Worm (Caenorhabditis elegans) whole organism, L4 larva: ENCODE results near the gene clec-121.

ENCODE experiments used
- Y48G9A.11 ChIP-seq: fragments of 200-800 bp; sonication (Bioruptor generic); IDR thresholded peaks from 2 replicates; pipeline ENCODE4 v1.3.6; 2022; ENCODE audit warnings: missing genetic modification reagents, missing genetic modification characterization, missing compliant biosample characterization
- ZK546.5 ChIP-seq, 2 experiments: sonication (generic microtip); optimal IDR thresholded peaks; 2 replicates each; lab custom pipeline; 2017; ENCODE audit warnings: missing biosample characterization in 2 of 2, missing genetic modification characterization in 2 of 2
- dpl-1 ChIP-seq: fragments of 150-350 bp; optimal IDR thresholded peaks from 2 replicates; lab custom pipeline; 2014; ENCODE audit warnings: missing biosample characterization, missing genetic modification reagents, missing genetic modification characterization
- hlh-11 ChIP-seq: fragments of 200-800 bp; sonication (Bioruptor generic); optimal IDR thresholded peaks from 2 replicates; lab custom pipeline; 2018; ENCODE audit warnings: mild to moderate bottlenecking, missing genetic modification characterization, missing compliant biosample characterization
- jun-1 ChIP-seq: fragments of 150-350 bp; optimal IDR thresholded peaks from 2 replicates; lab custom pipeline; 2014; ENCODE audit warnings: missing biosample characterization, missing genetic modification reagents, missing genetic modification characterization
- mxl-2 ChIP-seq: fragments of 200-800 bp; sonication (Bioruptor generic); conservative IDR thresholded peaks from 2 replicates; pipeline ENCODE4 v1.3.6; 2022; ENCODE audit warnings: missing genetic modification reagents, missing genetic modification characterization, missing compliant biosample characterization
- nhr-76 ChIP-seq: fragments of 150-350 bp; optimal IDR thresholded peaks from 2 replicates; lab custom pipeline; 2014; ENCODE audit warnings: missing biosample characterization, missing genetic modification characterization
- snpc-4 ChIP-seq: fragments of 150-350 bp; optimal IDR thresholded peaks from 2 replicates; lab custom pipeline; 2014; ENCODE audit warnings: missing biosample characterization, missing genetic modification characterization
- spr-3 ChIP-seq: fragments of 200-800 bp; sonication (Bioruptor generic); optimal IDR thresholded peaks from 2 replicates; lab custom pipeline; 2018; ENCODE audit warnings: mild to moderate bottlenecking, missing genetic modification characterization, missing compliant biosample characterization
- unc-130 ChIP-seq: sonication (generic microtip); optimal IDR thresholded peaks from 2 replicates; lab custom pipeline; 2016; ENCODE audit warnings: missing genetic modification reagents, missing genetic modification characterization, missing compliant biosample characterization
- unc-62 ChIP-seq, 3 experiments: fragments of 150-350 bp in 1 of 3; sonication (generic microtip); optimal IDR thresholded peaks in 2 of 3; peaks in 1 of 3; 1 replicate in 1 of 3; 2 replicates in 2 of 3; lab custom pipeline; 2014 to 2017; ENCODE audit warnings: missing biosample characterization in 3 of 3, missing genetic modification characterization in 3 of 3, missing genetic modification reagents in 3 of 3, missing genotype in 1 of 3
- zag-1 ChIP-seq: fragments of 150-350 bp; optimal IDR thresholded peaks from 2 replicates; lab custom pipeline; 2014; ENCODE audit warnings: missing biosample characterization, missing genetic modification characterization

- no peak for TF ChIP-seq hlh-11 (tag; lab: Kevin White, UChicago)
- no peak for TF ChIP-seq dpl-1 (GFP tag; lab: Kevin White, UChicago)
- TF ChIP-seq jun-1 (tag; lab: Kevin White, UChicago), result no peak
- no peak for TF ChIP-seq spr-3
- TF ChIP-seq nhr-76 (tag; lab: Kevin White, UChicago), result no peak
- TF ChIP-seq mxl-2 (GFP tag; lab: Robert Waterston, UW), result no peak
- no peak for TF ChIP-seq snpc-4 (tag; lab: Kevin White, UChicago)
- no peak for TF ChIP-seq ZK546.5 (tag; optimal IDR thresholded peaks at IDR 0.05; lab: Kevin White, UChicago)
- TF ChIP-seq unc-62 (GFP tag; optimal IDR thresholded peaks at IDR 0.05 in 1 of 2; lab: Kevin White, UChicago), result no peak
- TF ChIP-seq unc-62 (tag; optimal IDR thresholded peaks at IDR 0.05; lab: Kevin White, UChicago), result no peak
- no peak for TF ChIP-seq unc-130 (GFP tag; lab: Kevin White, UChicago)
- TF ChIP-seq Y48G9A.11 (GFP tag; lab: Robert Waterston, UW), result no peak
- TF ChIP-seq zag-1, result no peak
Measured at ce11 chrII:3061605-3062004, 40.5 kb upstream of the clec-121 start.
